Worm (Caenorhabditis elegans) whole organism, late embryonic: Measurements from ENCODE around the gene rab-28.

ENCODE experiments used
- K02D7.2 ChIP-seq: sonication (generic microtip); optimal IDR thresholded peaks from 2 replicates; lab custom pipeline; 2017; ENCODE audit warnings: mild to moderate bottlenecking, missing genetic modification characterization, missing compliant biosample characterization
- K09A11.1 ChIP-seq: sonication (generic microtip); optimal IDR thresholded peaks from 2 replicates; lab custom pipeline; 2017; ENCODE audit warnings: antibody characterized with exemption, mild to moderate bottlenecking, missing genetic modification characterization, missing compliant biosample characterization; ENCODE audit not compliant: insufficient read depth
- T23F11.4 ChIP-seq: fragments of 200-800 bp; sonication (Bioruptor generic); optimal IDR thresholded peaks from 2 replicates; lab custom pipeline; 2018; ENCODE audit warnings: mild to moderate bottlenecking, missing genetic modification characterization, missing compliant biosample characterization
- ama-1 ChIP-seq: fragments of 150-350 bp; optimal IDR thresholded peaks from 2 replicates; lab custom pipeline; 2014
- ceh-18 ChIP-seq: sonication (generic microtip); optimal IDR thresholded peaks from 2 replicates; lab custom pipeline; 2016; ENCODE audit warnings: missing genetic modification characterization, missing compliant biosample characterization
- ceh-2 ChIP-seq: sonication (generic microtip); optimal IDR thresholded peaks from 2 replicates; lab custom pipeline; 2016; ENCODE audit warnings: missing genotype, missing genetic modification characterization, missing compliant biosample characterization
- ceh-24 ChIP-seq: sonication (generic microtip); optimal IDR thresholded peaks from 2 replicates; lab custom pipeline; 2016; ENCODE audit warnings: mild to moderate bottlenecking, missing genetic modification characterization, missing compliant biosample characterization
- ceh-31 ChIP-seq: sonication (generic microtip); optimal IDR thresholded peaks from 2 replicates; lab custom pipeline; 2016; ENCODE audit warnings: missing genetic modification characterization, missing compliant biosample characterization
- ceh-34 ChIP-seq: sonication (generic microtip); optimal IDR thresholded peaks from 2 replicates; lab custom pipeline; 2016; ENCODE audit warnings: mild to moderate bottlenecking, missing genetic modification characterization, missing compliant biosample characterization
- ceh-45 ChIP-seq: fragments of 200-800 bp; sonication (Bioruptor generic); IDR thresholded peaks from 2 replicates; pipeline ENCODE4 v1.3.6; 2022; ENCODE audit warnings: missing genetic modification reagents, missing genetic modification characterization, missing compliant biosample characterization
- ceh-48 ChIP-seq: sonication (generic microtip); optimal IDR thresholded peaks from 2 replicates; lab custom pipeline; 2016; ENCODE audit warnings: missing genetic modification characterization, inconsistent platforms, missing compliant biosample characterization
- ceh-6 ChIP-seq: fragments of 200-800 bp; sonication (Bioruptor generic); optimal IDR thresholded peaks from 2 replicates; lab custom pipeline; 2018; ENCODE audit warnings: mild to moderate bottlenecking, missing genetic modification characterization, missing compliant biosample characterization
- che-1 ChIP-seq: sonication (generic microtip); optimal IDR thresholded peaks from 2 replicates; lab custom pipeline; 2016; ENCODE audit warnings: mild to moderate bottlenecking, missing genetic modification characterization, missing compliant biosample characterization
- elt-2 ChIP-seq: sonication (generic microtip); optimal IDR thresholded peaks from 2 replicates; lab custom pipeline; 2016; ENCODE audit warnings: missing genetic modification reagents, missing genetic modification characterization, missing compliant biosample characterization
- eyg-1 ChIP-seq: sonication (generic microtip); optimal IDR thresholded peaks from 2 replicates; lab custom pipeline; 2016; ENCODE audit warnings: missing genotype, missing genetic modification characterization, missing compliant biosample characterization
- fax-1 ChIP-seq: sonication (generic microtip); optimal IDR thresholded peaks from 2 replicates; lab custom pipeline; 2016; ENCODE audit warnings: missing genotype, missing genetic modification characterization, missing compliant biosample characterization
- gmeb-2 ChIP-seq: sonication (generic microtip); optimal IDR thresholded peaks from 2 replicates; lab custom pipeline; 2016; ENCODE audit warnings: missing genetic modification characterization, inconsistent platforms, missing compliant biosample characterization
- hlh-15 ChIP-seq: sonication (generic microtip); optimal IDR thresholded peaks from 2 replicates; lab custom pipeline; 2016; ENCODE audit warnings: missing genetic modification characterization, missing compliant biosample characterization
- hlh-30 ChIP-seq: sonication (generic microtip); optimal IDR thresholded peaks from 2 replicates; lab custom pipeline; 2017; ENCODE audit warnings: antibody characterized with exemption, missing genetic modification characterization, missing compliant biosample characterization; ENCODE audit not compliant: insufficient read depth
- hlh-6 ChIP-seq: sonication (generic microtip); optimal IDR thresholded peaks from 2 replicates; lab custom pipeline; 2016; ENCODE audit warnings: missing genotype, missing genetic modification characterization, missing compliant biosample characterization
- lim-6 ChIP-seq: sonication (generic microtip); optimal IDR thresholded peaks from 2 replicates; lab custom pipeline; 2016; ENCODE audit warnings: missing genetic modification characterization, missing compliant biosample characterization
- nfya-1 ChIP-seq: sonication (generic microtip); optimal IDR thresholded peaks from 2 replicates; lab custom pipeline; 2017; ENCODE audit warnings: missing genetic modification characterization, mild to moderate bottlenecking, missing compliant biosample characterization, antibody characterized with exemption, moderate library complexity
- nhr-11 ChIP-seq: fragments of 150-350 bp; optimal IDR thresholded peaks from 2 replicates; lab custom pipeline; 2014; ENCODE audit warnings: missing biosample characterization, missing genetic modification characterization
- nhr-232 ChIP-seq: sonication (generic microtip); optimal IDR thresholded peaks from 2 replicates; lab custom pipeline; 2016; ENCODE audit warnings: missing genetic modification characterization, missing compliant biosample characterization
- npax-4 ChIP-seq: sonication (generic microtip); optimal IDR thresholded peaks from 2 replicates; lab custom pipeline; 2016; ENCODE audit warnings: missing genetic modification characterization, missing compliant biosample characterization
- odd-2 ChIP-seq: sonication (generic microtip); optimal IDR thresholded peaks from 2 replicates; lab custom pipeline; 2017; ENCODE audit warnings: antibody characterized with exemption, mild to moderate bottlenecking, missing genetic modification characterization, missing compliant biosample characterization
- pag-3 ChIP-seq: sonication (generic microtip); optimal IDR thresholded peaks from 2 replicates; lab custom pipeline; 2016; ENCODE audit warnings: missing compliant biosample characterization, missing genetic modification characterization, borderline replicate concordance
- pax-1 ChIP-seq: fragments of 150-350 bp; optimal IDR thresholded peaks from 2 replicates; lab custom pipeline; 2014; ENCODE audit warnings: missing biosample characterization, missing genetic modification characterization
- pha-2 ChIP-seq: sonication (generic microtip); optimal IDR thresholded peaks from 2 replicates; lab custom pipeline; 2017; ENCODE audit warnings: mild to moderate bottlenecking, missing genetic modification characterization, missing compliant biosample characterization
- pha-4 ChIP-seq: fragments of 150-350 bp; optimal IDR thresholded peaks from 2 replicates; lab custom pipeline; 2018; ENCODE audit warnings: missing biosample characterization, missing genetic modification reagents, missing genetic modification characterization
- pqm-1 ChIP-seq: sonication (generic microtip); optimal IDR thresholded peaks from 2 replicates; lab custom pipeline; 2016; ENCODE audit warnings: missing genetic modification characterization, missing compliant biosample characterization
- pros-1 ChIP-seq: fragments of 150-350 bp; optimal IDR thresholded peaks from 2 replicates; lab custom pipeline; 2014; ENCODE audit warnings: missing biosample characterization, missing genetic modification reagents, missing genetic modification characterization
- ref-2 ChIP-seq: sonication (generic microtip); optimal IDR thresholded peaks from 2 replicates; lab custom pipeline; 2016; ENCODE audit warnings: missing genetic modification characterization, missing compliant biosample characterization
- rnt-1 ChIP-seq: sonication (generic microtip); optimal IDR thresholded peaks from 2 replicates; lab custom pipeline; 2016; ENCODE audit warnings: missing genetic modification characterization, missing compliant biosample characterization
- sdc-2 ChIP-seq: sonication (generic microtip); optimal IDR thresholded peaks from 2 replicates; lab custom pipeline; 2016; ENCODE audit warnings: missing genotype, missing genetic modification characterization, missing compliant biosample characterization
- sox-4 ChIP-seq: sonication (generic microtip); optimal IDR thresholded peaks from 2 replicates; lab custom pipeline; 2017; ENCODE audit warnings: mild to moderate bottlenecking, missing genetic modification characterization, inconsistent platforms, missing compliant biosample characterization
- tbx-2 ChIP-seq: sonication (generic microtip); optimal IDR thresholded peaks from 2 replicates; lab custom pipeline; 2016; ENCODE audit warnings: missing genetic modification characterization, missing compliant biosample characterization
- ttx-3 ChIP-seq: sonication (generic microtip); optimal IDR thresholded peaks from 2 replicates; lab custom pipeline; 2016; ENCODE audit warnings: missing genetic modification reagents, missing genetic modification characterization, missing compliant biosample characterization
- unc-55 ChIP-seq: sonication (generic microtip); optimal IDR thresholded peaks from 2 replicates; lab custom pipeline; 2017; ENCODE audit warnings: missing biosample characterization, missing genetic modification reagents, missing genetic modification characterization
- unc-86 ChIP-seq: sonication (generic microtip); optimal IDR thresholded peaks from 2 replicates; lab custom pipeline; 2016; ENCODE audit warnings: missing genetic modification characterization, missing compliant biosample characterization
- zip-5 ChIP-seq: sonication (generic microtip); optimal IDR thresholded peaks from 2 replicates; lab custom pipeline; 2016; ENCODE audit warnings: missing genetic modification characterization, missing compliant biosample characterization
- ztf-16 ChIP-seq: sonication (generic microtip); optimal IDR thresholded peaks from 2 replicates; lab custom pipeline; 2017; ENCODE audit warnings: missing genetic modification characterization, missing compliant biosample characterization

The rab-28 gene

ce11 chrIV:9268916-9269315 is 25.1 kb upstream of the rab-28 start (continued):
- TF ChIP-seq ama-1 (lab: Kevin White, UChicago), result no peak

DNA sequence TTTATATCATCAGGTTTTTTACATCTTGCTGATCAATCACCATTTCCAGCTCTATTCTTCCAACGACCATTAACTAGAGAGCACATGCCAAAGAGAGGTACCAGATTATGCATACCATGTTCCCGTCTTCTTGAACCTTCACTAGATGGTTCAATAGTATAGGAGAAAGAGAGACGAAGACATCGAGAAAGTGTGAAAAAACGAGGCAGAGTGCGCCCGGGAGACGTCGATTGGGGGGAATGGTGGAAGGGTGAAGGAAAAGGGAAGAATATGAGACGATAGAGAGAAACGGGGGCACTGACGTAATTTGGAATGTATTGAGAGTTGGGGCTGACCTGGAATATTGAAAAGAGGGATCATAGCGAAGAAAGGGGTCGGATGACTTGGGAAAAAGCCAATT is 23.8 kb upstream of the rab-28 start:
- TF ChIP-seq fax-1 (no peak), ceh-18 (tag; lab: Kevin White, UChicago) (no peak), sox-4 (tag; lab: Kevin White, UChicago) (no peak), tbx-2 (peak; percentile 74), odd-2 (tag; lab: Kevin White, UChicago) (no peak), pha-2 (no peak), eyg-1 (tag; lab: Kevin White, UChicago) (no peak), ref-2 (tag; lab: Kevin White, UChicago) (peak; percentile 72), pag-3 (no peak), nhr-11 (no peak), gmeb-2 (tag; lab: Kevin White, UChicago) (no peak), nfya-1 (peak; percentile 16)
- TF ChIP-seq, all 69 proteins: peak for 3

- TF ChIP-seq ceh-2 (tag; lab: Kevin White, UChicago) (no peak), lim-6 (tag; lab: Kevin White, UChicago) (no peak), unc-86 (tag; lab: Kevin White, UChicago) (no peak), sox-4 (tag; lab: Kevin White, UChicago) (no peak), rnt-1 (tag; lab: Kevin White, UChicago) (no peak), T23F11.4 (no peak), npax-4 (tag; lab: Kevin White, UChicago) (no peak), zip-5 (no peak), fax-1 (no peak), ceh-48 (tag; lab: Kevin White, UChicago) (no peak)
- TF ChIP-seq, all 69 proteins: peak for 0
Measured at ce11 chrIV:9266464-9266863, 22.7 kb upstream of the rab-28 start, which contains the start of gene Y11D7A.19. Y11D7A.19 (minus strand) TSS chrIV:9266564.

- no peak for TF ChIP-seq ceh-24 (tag; lab: Kevin White, UChicago)
- TF ChIP-seq pax-1 (tag; lab: Kevin White, UChicago), result no peak
- TF ChIP-seq che-1 (tag; lab: Kevin White, UChicago), result no peak
- no peak for TF ChIP-seq hlh-6 (tag; lab: Kevin White, UChicago)
- no peak for TF ChIP-seq hlh-30
- no peak for TF ChIP-seq npax-4 (tag; lab: Kevin White, UChicago)
- no peak for TF ChIP-seq sox-4 (tag; lab: Kevin White, UChicago)
- TF ChIP-seq pha-4 (tag; lab: Kevin White, UChicago), result no peak
- TF ChIP-seq ref-2 (tag; lab: Kevin White, UChicago), result no peak
- TF ChIP-seq ztf-16 (tag; lab: Kevin White, UChicago), result no peak
- no peak for TF ChIP-seq K09A11.1
- TF ChIP-seq ceh-6, result no peak
- TF ChIP-seq pha-2, result no peak
- no peak for TF ChIP-seq nhr-232 (tag; lab: Kevin White, UChicago)
- no peak for TF ChIP-seq hlh-15 (tag; lab: Kevin White, UChicago)
- no peak for TF ChIP-seq lim-6 (tag; lab: Kevin White, UChicago)
Measured at ce11 chrIV:9264513-9264912, 20.7 kb upstream of the rab-28 start.

ce11 chrIV:9263812-9264320 is 20.1 kb upstream of the rab-28 start, which contains the start of gene flh-1:
flh-1 (minus strand) TSS chrIV:9264270.
- TF ChIP-seq hlh-6 (tag; lab: Kevin White, UChicago) (peak; percentile 21), ref-2 (tag; lab: Kevin White, UChicago) (peak; percentile 47), sdc-2 (tag; lab: Kevin White, UChicago) (peak; percentile 58), pros-1 (tag; lab: Kevin White, UChicago) (no peak), ceh-34 (tag; lab: Kevin White, UChicago) (peak; percentile 28), ztf-16 (tag; lab: Kevin White, UChicago) (no peak), elt-2 (tag; lab: Kevin White, UChicago) (no peak), K09A11.1 (no peak), nfya-1 (peak; percentile 31), ceh-48 (tag; lab: Kevin White, UChicago) (no peak), unc-55 (GFP tag; lab: Kevin White, UChicago) (peak; percentile 12), ceh-24 (tag; lab: Kevin White, UChicago) (no peak), ceh-2 (tag; lab: Kevin White, UChicago) (peak; percentile 30), ttx-3 (tag; lab: Kevin White, UChicago) (no peak), pax-1 (tag; lab: Kevin White, UChicago) (no peak), hlh-15 (tag; lab: Kevin White, UChicago) (no peak), ceh-45 (GFP tag; lab: Robert Waterston, UW) (no peak), ceh-31 (tag; lab: Kevin White, UChicago) (peak; percentile 37), pqm-1 (tag; lab: Kevin White, UChicago) (no peak), tbx-2 (peak; percentile 58), K02D7.2 (no peak)
